Fruit fly (Drosophila melanogaster): ENCODE results near the gene CG13251.
A peak's percentile ranks its signal among the peaks of the same experiment; 100 is the strongest.

- TF ChIP-seq Hr38 (GFP tag; optimal IDR thresholded peaks at IDR 0.05) = no peak
- no peak for TF ChIP-seq svp (GFP tag)
- no peak for TF ChIP-seq CG6163 (GFP tag; IDR thresholded peaks at IDR 0.05)
- TF ChIP-seq Gug (GFP tag; IDR thresholded peaks at IDR 0.05) = no peak
- TF ChIP-seq CG8319 (GFP tag; optimal IDR thresholded peaks at IDR 0.05) = no peak
- no peak for TF ChIP-seq CG3032 (tag; optimal IDR thresholded peaks at IDR 0.05)
- no peak for TF ChIP-seq Lpt (GFP tag; optimal IDR thresholded peaks at IDR 0.05)
- no peak for TF ChIP-seq Eip75B (GFP tag; optimal IDR thresholded peaks at IDR 0.05)
- no peak for TF ChIP-seq Eip93F (GFP tag; optimal IDR thresholded peaks at IDR 0.05)
- TF ChIP-seq Eip78C (GFP tag) = peak; percentile 37
- TF ChIP-seq Blimp-1 (GFP tag; optimal IDR thresholded peaks at IDR 0.05) = no peak
- TF ChIP-seq Met (GFP tag; optimal IDR thresholded peaks at IDR 0.05) = no peak
- no peak for TF ChIP-seq CG6808 (GFP tag; optimal IDR thresholded peaks at IDR 0.05)
- TF ChIP-seq CG11294 (GFP tag; IDR thresholded peaks at IDR 0.05) = no peak
These were observed 2.5 kb upstream of the CG13251 start for dm6 chr3L:20634459-20634858.
